Worm (Caenorhabditis elegans) whole organism, early embryonic: ENCODE data around the gene sdz-1.

Experiments used
- F13C5.2 ChIP-seq: sonication (generic microtip); optimal IDR thresholded peaks from 2 replicates; lab custom pipeline; 2017; ENCODE audit warnings: mild to moderate bottlenecking, missing genetic modification characterization, inconsistent platforms, missing compliant biosample characterization
- ama-1 ChIP-seq: fragments of 150-350 bp; optimal IDR thresholded peaks from 2 replicates; lab custom pipeline; 2014
- ceh-13 ChIP-seq: fragments of 200-800 bp; sonication (Bioruptor generic); optimal IDR thresholded peaks from 2 replicates; lab custom pipeline; 2018; ENCODE audit warnings: mild to moderate bottlenecking, missing genetic modification characterization, missing compliant biosample characterization
- ceh-36 ChIP-seq: sonication (generic microtip); optimal IDR thresholded peaks from 2 replicates; lab custom pipeline; 2016; ENCODE audit warnings: missing genetic modification characterization, inconsistent platforms, missing compliant biosample characterization
- ets-7 ChIP-seq: sonication (generic microtip); optimal IDR thresholded peaks from 2 replicates; lab custom pipeline; 2016; ENCODE audit warnings: missing genotype, missing genetic modification characterization, missing compliant biosample characterization
- flt-1 ChIP-seq: fragments of 200-800 bp; sonication (Bioruptor generic); IDR thresholded peaks from 2 replicates; pipeline ENCODE4 v1.3.6; 2022; ENCODE audit warnings: missing genetic modification characterization, missing compliant biosample characterization
- hmbx-1 ChIP-seq: sonication (generic microtip); optimal IDR thresholded peaks from 2 replicates; lab custom pipeline; 2016; ENCODE audit warnings: mild to moderate bottlenecking, missing genetic modification characterization, missing compliant biosample characterization
- hmg-4 ChIP-seq: fragments of 200-800 bp; sonication (Bioruptor generic); optimal IDR thresholded peaks from 2 replicates; lab custom pipeline; 2018; ENCODE audit warnings: mild to moderate bottlenecking, missing genetic modification characterization, missing compliant biosample characterization
- hnd-1 ChIP-seq: sonication (generic microtip); optimal IDR thresholded peaks from 2 replicates; lab custom pipeline; 2016; ENCODE audit warnings: missing genetic modification characterization, missing compliant biosample characterization
- pes-1 ChIP-seq: fragments of 200-800 bp; sonication (Bioruptor generic); IDR thresholded peaks from 2 replicates; pipeline ENCODE4 v1.3.6; 2022; ENCODE audit warnings: missing genetic modification reagents, missing genetic modification characterization, missing compliant biosample characterization
- scrt-1 ChIP-seq: fragments of 200-800 bp; sonication (Bioruptor generic); IDR thresholded peaks from 2 replicates; pipeline ENCODE4 v1.3.6; 2022; ENCODE audit warnings: missing genetic modification characterization, missing compliant biosample characterization
- tbx-37 ChIP-seq: fragments of 200-800 bp; sonication (Bioruptor generic); conservative IDR thresholded peaks from 2 replicates; pipeline ENCODE4 v1.3.6; 2022; ENCODE audit warnings: missing genetic modification reagents, missing genetic modification characterization, missing compliant biosample characterization
- tra-4 ChIP-seq: sonication (generic microtip); optimal IDR thresholded peaks from 2 replicates; lab custom pipeline; 2017; ENCODE audit warnings: missing genetic modification characterization, missing compliant biosample characterization

- TF ChIP-seq ama-1 (lab: Kevin White, UChicago) (no peak), ceh-36 (tag; lab: Kevin White, UChicago) (no peak), ets-7 (no peak), flt-1 (GFP tag; lab: Robert Waterston, UW) (no peak), pes-1 (GFP tag; lab: Robert Waterston, UW) (no peak), tra-4 (no peak), hmg-4 (GFP tag; lab: Kevin White, UChicago) (no peak), hmbx-1 (no peak), scrt-1 (GFP tag; lab: Robert Waterston, UW) (no peak), ceh-13 (GFP tag; lab: Kevin White, UChicago) (no peak), tbx-37 (no peak), hnd-1 (no peak), F13C5.2 (tag; lab: Kevin White, UChicago) (no peak)
Observed at ce11 chrIII:8749487-8749886, 49.3 kb upstream of the sdz-1 start, which contains the start of gene sma-2.
